Fruit fly (Drosophila melanogaster) whole organism, embryonic: Measurements from ENCODE around the gene sage.

Experiments
- BtbVII ChIP-seq: fragments of 200-800 bp; sonication (Bioruptor generic); optimal IDR thresholded peaks from 3 replicates; lab custom pipeline; 2017; ENCODE audit warnings: missing biosample characterization, mild to moderate bottlenecking, missing genetic modification characterization
- CG10267 ChIP-seq: fragments of 200-800 bp; sonication (Bioruptor generic); optimal IDR thresholded peaks from 2 replicates; lab custom pipeline; 2018; ENCODE audit warnings: missing biosample characterization, mild to moderate bottlenecking, missing genetic modification characterization, moderate library complexity
- CG10543 ChIP-seq: fragments of 200-800 bp; sonication (Bioruptor generic); optimal IDR thresholded peaks from 3 replicates; lab custom pipeline; 2017; ENCODE audit warnings: missing biosample characterization, mild to moderate bottlenecking, missing genetic modification characterization, moderate library complexity
- CG11085 ChIP-seq: fragments of 200-800 bp; sonication (Bioruptor generic); IDR thresholded peaks from 2 replicates; pipeline ENCODE4 v1.3.6; 2022; ENCODE audit warnings: missing biosample characterization, missing genetic modification characterization
- CG14014 ChIP-seq: fragments of 200-800 bp; sonication (Bioruptor generic); IDR thresholded peaks from 2 replicates; pipeline ENCODE4 v1.3.6; 2022; ENCODE audit warnings: missing biosample characterization, missing genetic modification characterization
- CG14965 ChIP-seq: fragments of 200-800 bp; sonication (Bioruptor generic); optimal IDR thresholded peaks from 2 replicates; lab custom pipeline; 2016; ENCODE audit warnings: missing biosample characterization, missing genetic modification characterization, borderline replicate concordance
- CG16863 ChIP-seq: fragments of 200-800 bp; sonication (Bioruptor generic); optimal IDR thresholded peaks from 3 replicates; lab custom pipeline; 2016; ENCODE audit warnings: missing biosample characterization, missing genetic modification characterization
- CG17612 ChIP-seq: fragments of 200-800 bp; sonication (Bioruptor generic); IDR thresholded peaks from 2 replicates; pipeline ENCODE4 v1.3.6; 2022; ENCODE audit warnings: missing biosample characterization, missing genetic modification characterization
- CG2202 ChIP-seq: fragments of 200-800 bp; sonication (Bioruptor generic); optimal IDR thresholded peaks from 2 replicates; lab custom pipeline; 2018; ENCODE audit warnings: missing biosample characterization, mild to moderate bottlenecking, missing genetic modification characterization
- CG32532 ChIP-seq: fragments of 200-800 bp; sonication (Bioruptor generic); IDR thresholded peaks from 2 replicates; pipeline ENCODE4 v1.3.6; 2022; ENCODE audit warnings: missing biosample characterization, missing genetic modification characterization
- CG33557 ChIP-seq: fragments of 200-800 bp; sonication (Bioruptor generic); optimal IDR thresholded peaks from 2 replicates; lab custom pipeline; 2019; ENCODE audit warnings: missing biosample characterization, mild to moderate bottlenecking, missing genetic modification characterization, moderate library complexity
- CG6272 ChIP-seq: fragments of 200-800 bp; sonication (Bioruptor generic); IDR thresholded peaks from 2 replicates; pipeline ENCODE4 v1.3.6; 2022; ENCODE audit warnings: missing biosample characterization, missing genetic modification characterization
- CG7372 ChIP-seq: fragments of 200-800 bp; sonication (Bioruptor generic); IDR thresholded peaks from 2 replicates; pipeline ENCODE4 v1.3.6; 2022; ENCODE audit warnings: missing biosample characterization, missing genetic modification characterization
- CG8281 ChIP-seq: fragments of 200-800 bp; sonication (Bioruptor generic); optimal IDR thresholded peaks from 2 replicates; lab custom pipeline; 2018; ENCODE audit warnings: missing biosample characterization, mild to moderate bottlenecking, missing genetic modification characterization, moderate library complexity
- CG9932 ChIP-seq: fragments of 200-800 bp; sonication (Bioruptor generic); IDR thresholded peaks from 2 replicates; pipeline ENCODE4 v1.3.6; 2022; ENCODE audit warnings: missing biosample characterization, missing genetic modification characterization
- Dek ChIP-seq: fragments of 200-800 bp; sonication (Bioruptor generic); optimal IDR thresholded peaks from 3 replicates; lab custom pipeline; 2019; ENCODE audit warnings: missing biosample characterization, mild to moderate bottlenecking, missing genetic modification characterization, moderate library complexity
- Doc3 ChIP-seq: fragments of 200-800 bp; sonication (Bioruptor generic); IDR thresholded peaks from 3 replicates; pipeline ENCODE4 v1.3.6; 2022; ENCODE audit warnings: missing biosample characterization, missing genetic modification characterization; ENCODE audit not compliant: partially characterized antibody
- E2f1 ChIP-seq: fragments of 200-800 bp; sonication (Bioruptor generic); IDR thresholded peaks from 2 replicates; pipeline ENCODE4 v1.3.6; 2022; ENCODE audit warnings: missing biosample characterization, missing genetic modification characterization
- Ets65A ChIP-seq: fragments of 200-800 bp; sonication (Bioruptor generic); peaks from one replicate; lab custom pipeline; 2016; ENCODE audit warnings: missing biosample characterization, missing genetic modification characterization
- Gug ChIP-seq: fragments of 200-800 bp; sonication (Bioruptor generic); IDR thresholded peaks from 4 replicates; pipeline ENCODE4 v1.3.6; 2022; ENCODE audit warnings: missing biosample characterization, missing genetic modification characterization
- Hmr ChIP-seq: fragments of 200-800 bp; sonication (Bioruptor generic); optimal IDR thresholded peaks from 3 replicates; lab custom pipeline; 2017; ENCODE audit warnings: mild to moderate bottlenecking, missing biosample characterization, missing genetic modification reagents, missing genetic modification characterization
- Mad ChIP-seq: fragments of 200-800 bp; sonication (Bioruptor generic); optimal IDR thresholded peaks from 2 replicates; lab custom pipeline; 2016; ENCODE audit warnings: missing biosample characterization, missing genetic modification characterization
- Neu2 ChIP-seq: fragments of 200-800 bp; sonication (Bioruptor generic); optimal IDR thresholded peaks from 3 replicates; lab custom pipeline; 2016; ENCODE audit warnings: missing biosample characterization, missing genetic modification characterization, borderline replicate concordance
- Ravus ChIP-seq: fragments of 200-800 bp; sonication (Bioruptor generic); IDR thresholded peaks from 2 replicates; pipeline ENCODE4 v1.3.6; 2022; ENCODE audit warnings: missing biosample characterization, missing genetic modification characterization
- Scr ChIP-seq: fragments of 200-800 bp; sonication (Bioruptor generic); IDR thresholded peaks from 2 replicates; pipeline ENCODE4 v1.3.6; 2022; ENCODE audit warnings: missing biosample characterization, missing genetic modification characterization; ENCODE audit not compliant: partially characterized antibody
- Sin3A ChIP-seq: fragments of >200 bp; optimal IDR thresholded peaks from 2 replicates; lab custom pipeline; 2018
- YL-1 ChIP-seq: fragments of 200-800 bp; sonication (Bioruptor generic); optimal IDR thresholded peaks from 3 replicates; lab custom pipeline; 2017; ENCODE audit warnings: missing biosample characterization, mild to moderate bottlenecking, missing genetic modification characterization
- al ChIP-seq: fragments of 200-800 bp; sonication (Bioruptor generic); IDR thresholded peaks from 2 replicates; pipeline ENCODE4 v1.3.6; 2022; ENCODE audit warnings: missing biosample characterization, missing genetic modification characterization
- ap ChIP-seq: fragments of 200-800 bp; sonication (Bioruptor generic); IDR thresholded peaks from 2 replicates; pipeline ENCODE4 v1.3.6; 2022; ENCODE audit warnings: missing biosample characterization, missing genetic modification characterization
- croc ChIP-seq: fragments of 200-800 bp; sonication (Bioruptor generic); conservative IDR thresholded peaks from 3 replicates; pipeline ENCODE4 v1.3.6; 2022; ENCODE audit warnings: missing biosample characterization, missing genetic modification characterization
- dmrt99B ChIP-seq: fragments of 200-800 bp; sonication (Bioruptor generic); optimal IDR thresholded peaks from 2 replicates; lab custom pipeline; 2018; ENCODE audit warnings: missing biosample characterization, mild to moderate bottlenecking, missing genetic modification characterization, moderate library complexity
- esg ChIP-seq: fragments of 200-800 bp; sonication (Bioruptor generic); conservative IDR thresholded peaks from 2 replicates; pipeline ENCODE4 v1.3.6; 2022; ENCODE audit warnings: missing biosample characterization, missing genetic modification characterization
- ewg ChIP-seq: fragments of 200-800 bp; sonication (Bioruptor generic); optimal IDR thresholded peaks from 3 replicates; lab custom pipeline; 2017; ENCODE audit warnings: mild to moderate bottlenecking, missing biosample characterization, missing genetic modification reagents, missing genetic modification characterization
- fd64A ChIP-seq: fragments of 200-800 bp; sonication (Bioruptor generic); optimal IDR thresholded peaks from 3 replicates; lab custom pipeline; 2018; ENCODE audit warnings: missing biosample characterization, mild to moderate bottlenecking, missing genetic modification characterization
- fru ChIP-seq: fragments of >200 bp; optimal IDR thresholded peaks from 2 replicates; lab custom pipeline; 2017
- fu2 ChIP-seq: fragments of 200-800 bp; sonication (Bioruptor generic); optimal IDR thresholded peaks from 2 replicates; lab custom pipeline; 2016; ENCODE audit warnings: missing biosample characterization, missing genetic modification characterization
- gsb-n ChIP-seq: fragments of 200-800 bp; sonication (Bioruptor generic); optimal IDR thresholded peaks from 3 replicates; lab custom pipeline; 2018; ENCODE audit warnings: missing biosample characterization, mild to moderate bottlenecking, missing genetic modification characterization
- hth ChIP-seq: fragments of >200 bp; optimal IDR thresholded peaks from 2 replicates; lab custom pipeline; 2017; ENCODE audit warnings: inconsistent platforms
- kah ChIP-seq: fragments of 200-800 bp; sonication (Bioruptor generic); optimal IDR thresholded peaks from 2 replicates; lab custom pipeline; 2018; ENCODE audit warnings: missing biosample characterization, mild to moderate bottlenecking, missing genetic modification characterization
- lilli ChIP-seq: fragments of 200-800 bp; sonication (Bioruptor generic); optimal IDR thresholded peaks from 3 replicates; lab custom pipeline; 2016; ENCODE audit warnings: missing biosample characterization, missing genetic modification characterization
- oc ChIP-seq: fragments of 200-800 bp; sonication (Bioruptor generic); optimal IDR thresholded peaks from 2 replicates; lab custom pipeline; 2018; ENCODE audit warnings: missing biosample characterization, mild to moderate bottlenecking, missing genetic modification characterization, moderate library complexity
- odd ChIP-seq: fragments of 200-800 bp; sonication (Bioruptor generic); optimal IDR thresholded peaks from 2 replicates; lab custom pipeline; 2017; ENCODE audit warnings: missing biosample characterization, mild to moderate bottlenecking, missing genetic modification characterization
- onecut ChIP-seq: fragments of 200-800 bp; sonication (Bioruptor generic); IDR thresholded peaks from 2 replicates; pipeline ENCODE4 v1.3.6; 2022; ENCODE audit warnings: missing biosample characterization, missing genetic modification characterization
- pfk ChIP-seq: fragments of 200-800 bp; sonication (Bioruptor generic); optimal IDR thresholded peaks from 2 replicates; lab custom pipeline; 2018; ENCODE audit warnings: missing biosample characterization, mild to moderate bottlenecking, missing genetic modification characterization, moderate library complexity
- sd ChIP-seq: fragments of 200-800 bp; sonication (Bioruptor generic); optimal IDR thresholded peaks from 3 replicates; lab custom pipeline; 2018; ENCODE audit warnings: missing biosample characterization, mild to moderate bottlenecking, missing genetic modification characterization, moderate library complexity
- sima ChIP-seq: fragments of 200-800 bp; sonication (Bioruptor generic); optimal IDR thresholded peaks from 2 replicates; lab custom pipeline; 2016; ENCODE audit warnings: missing biosample characterization, missing genetic modification characterization
- slou ChIP-seq: fragments of 200-800 bp; sonication (Bioruptor generic); optimal IDR thresholded peaks from 3 replicates; lab custom pipeline; 2016; ENCODE audit warnings: missing biosample characterization, missing genetic modification characterization
- sna ChIP-seq: fragments of 200-800 bp; sonication (Bioruptor generic); IDR thresholded peaks from 2 replicates; pipeline ENCODE4 v1.3.6; 2022; ENCODE audit warnings: missing biosample characterization, missing genetic modification characterization; ENCODE audit not compliant: partially characterized antibody
- tx ChIP-seq: fragments of 200-800 bp; sonication (Bioruptor generic); optimal IDR thresholded peaks from 2 replicates; lab custom pipeline; 2016; ENCODE audit warnings: missing biosample characterization, missing genetic modification characterization
- vnd ChIP-seq: fragments of 200-800 bp; sonication (Bioruptor generic); IDR thresholded peaks from 3 replicates; pipeline ENCODE4 v1.3.6; 2022; ENCODE audit warnings: missing biosample characterization, missing genetic modification characterization; ENCODE audit not compliant: partially characterized antibody

sage gene

DNA sequence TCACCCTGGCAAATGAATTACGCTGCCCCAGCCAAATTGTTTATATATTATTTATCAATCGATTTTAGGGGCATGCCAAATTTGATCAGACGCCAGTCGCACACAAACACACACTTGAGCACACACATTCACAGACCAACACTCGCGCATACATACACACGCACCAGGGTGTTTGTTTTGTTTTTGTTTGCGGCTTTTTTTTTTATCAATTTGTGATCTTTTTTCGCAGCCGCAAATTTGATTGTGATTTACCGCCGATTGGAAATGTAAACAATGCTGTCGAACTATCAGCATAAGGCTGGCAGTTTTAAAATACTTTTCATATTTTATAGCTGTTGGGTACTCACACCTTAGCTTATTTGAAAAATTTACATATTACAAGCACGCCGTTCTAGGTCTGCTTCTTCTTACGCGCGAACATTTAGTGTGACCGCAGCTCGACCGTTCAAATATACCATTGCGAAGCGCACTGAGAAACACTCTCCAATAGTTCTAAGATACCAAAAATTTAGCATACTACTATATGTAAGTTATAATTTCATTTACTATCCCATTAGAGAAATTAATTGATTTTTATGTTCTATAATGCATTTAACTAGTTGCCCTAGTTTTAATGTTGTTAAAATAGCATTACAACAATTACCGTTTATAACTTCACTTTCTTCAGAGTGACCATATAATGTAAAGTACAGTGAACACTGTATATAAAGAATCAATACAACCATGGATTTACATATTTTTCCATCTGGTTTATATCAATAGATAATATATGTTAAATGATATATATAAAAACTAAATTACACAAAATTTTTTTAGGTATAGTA lies 26.5 kb downstream of the sage start, which contains the start of gene pum (continued):
- TF ChIP-seq sna (GFP tag; lab: Robert Waterston, UW) (no peak), Hmr (GFP tag; lab: Kevin White, UChicago) (peak; percentile 33), CG2202 (tag; lab: Kevin White, UChicago) (no peak), CG6272 (no peak), Neu2 (GFP tag; lab: Kevin White, UChicago) (no peak), croc (GFP tag; lab: Robert Waterston, UW) (no peak), CG33557 (GFP tag; lab: Kevin White, UChicago) (no peak), dmrt99B (tag; lab: Kevin White, UChicago) (peak; percentile 43), CG14014 (GFP tag; lab: Robert Waterston, UW) (peak; percentile 68), sd (tag; lab: Kevin White, UChicago) (peak; percentile 10), E2f1 (GFP tag; lab: Robert Waterston, UW) (peak; percentile 38; the same call in 1 of the 2 replicates), al (GFP tag; lab: Robert Waterston, UW) (no peak), CG10543 (GFP tag; lab: Kevin White, UChicago) (no peak), Mad (GFP tag; lab: Kevin White, UChicago) (no peak), Sin3A (lab: Kevin White, UChicago) (peak; percentile 17), CG11085 (GFP tag; lab: Robert Waterston, UW) (0 out of 2 replicates have a peak, but pooled peaks have one; percentile 6), CG9932 (GFP tag; lab: Robert Waterston, UW) (peak; percentile 68), tx (GFP tag; lab: Kevin White, UChicago) (no peak), lilli (GFP tag; lab: Kevin White, UChicago) (no peak), Gug (GFP tag; lab: Robert Waterston, UW) (no peak), Ravus (GFP tag; lab: Robert Waterston, UW) (no peak), onecut (GFP tag; lab: Robert Waterston, UW) (peak; percentile 69; the same call in 1 of the 2 replicates), Scr (GFP tag; lab: Robert Waterston, UW) (no peak; the same call in 1 of the 2 replicates), Doc3 (no peak), slou (no peak), CG17612 (GFP tag; lab: Robert Waterston, UW) (no peak), esg (GFP tag; lab: Robert Waterston, UW) (peak; percentile 41), gsb-n (peak; percentile 43), CG8281 (tag; lab: Kevin White, UChicago) (no peak), BtbVII (GFP tag; lab: Kevin White, UChicago) (no peak), CG14965 (no peak), ewg (GFP tag; lab: Kevin White, UChicago) (peak; percentile 63), sima (GFP tag; lab: Kevin White, UChicago) (no peak), fru (lab: Kevin White, UChicago) (no peak), fu2 (no peak), CG16863 (GFP tag; lab: Kevin White, UChicago) (no peak), YL-1 (GFP tag; lab: Kevin White, UChicago) (no peak), fd64A (GFP tag; lab: Kevin White, UChicago) (no peak), Dek (tag; lab: Kevin White, UChicago) (peak; percentile 27), pfk (GFP tag; lab: Kevin White, UChicago) (no peak), Ets65A (no peak), odd (GFP tag; lab: Kevin White, UChicago) (no peak), vnd (GFP tag; lab: Robert Waterston, UW) (no peak), hth (lab: Kevin White, UChicago) (no peak), CG32532 (GFP tag; lab: Robert Waterston, UW) (peak; percentile 65), oc (no peak), CG10267 (tag; lab: Kevin White, UChicago) (peak; percentile 75), CG7372 (GFP tag; lab: Robert Waterston, UW) (no peak), kah (GFP tag; lab: Kevin White, UChicago) (no peak), ap (GFP tag; lab: Robert Waterston, UW) (peak; percentile 27; the same call in 1 of the 2 replicates)
